Worm (Caenorhabditis elegans): ENCODE data around the gene str-205.

ce11 chrV:4975140-4975539 lies 45.4 kb upstream of the str-205 start, which contains the start of gene F26G5.1:
- TF ChIP-seq unc-62 (GFP tag; optimal IDR thresholded peaks at IDR 0.05) (no peak), snpc-4 (tag; optimal IDR thresholded peaks at IDR 0.05) (no peak), sea-2 (GFP tag; optimal IDR thresholded peaks at IDR 0.05) (no peak)

Data from whole organism, L3 larva.